Worm (Caenorhabditis elegans): Measurements from ENCODE around the gene T09F5.10.

- TF ChIP-seq ama-1 (optimal IDR thresholded peaks at IDR 0.05) (no peak), nhr-12 (tag; optimal IDR thresholded peaks at IDR 0.05) (no peak), unc-39 (tag; optimal IDR thresholded peaks at IDR 0.05) (no peak), lsy-12 (tag; optimal IDR thresholded peaks at IDR 0.05) (no peak)
Observed at ce11 chrV:15191971-15192370, 12.1 kb downstream of the T09F5.10 start.
